Fruit fly (Drosophila melanogaster) whole organism, pupa: ENCODE results near the gene CG6712.

Source experiments
- CG10348 ChIP-seq: fragments of 200-800 bp; sonication (Bioruptor generic); IDR thresholded peaks from 2 replicates; pipeline ENCODE4 v1.3.6; 2022; ENCODE audit warnings: missing biosample characterization, missing genetic modification characterization
- CG12605 ChIP-seq: fragments of 200-800 bp; sonication (Bioruptor generic); IDR thresholded peaks from 2 replicates; pipeline ENCODE4 v1.3.6; 2022; ENCODE audit warnings: missing biosample characterization, missing genetic modification characterization
- CG13204 ChIP-seq: fragments of 200-800 bp; sonication (Bioruptor generic); optimal IDR thresholded peaks from 2 replicates; lab custom pipeline; 2018; ENCODE audit warnings: missing biosample characterization, mild to moderate bottlenecking, missing genetic modification characterization, moderate library complexity
- CG14655 ChIP-seq: fragments of 200-800 bp; sonication (Bioruptor generic); optimal IDR thresholded peaks from 3 replicates; lab custom pipeline; 2017; ENCODE audit warnings: mild to moderate bottlenecking, missing biosample characterization, missing genetic modification reagents, missing genetic modification characterization
- CG15710 ChIP-seq: fragments of 200-800 bp; sonication (Bioruptor generic); optimal IDR thresholded peaks from 2 replicates; lab custom pipeline; 2018; ENCODE audit warnings: missing biosample characterization, mild to moderate bottlenecking, missing genetic modification characterization, moderate library complexity
- CG17806 ChIP-seq: fragments of 200-800 bp; sonication (Bioruptor generic); optimal IDR thresholded peaks from 2 replicates; lab custom pipeline; 2018; ENCODE audit warnings: missing biosample characterization, mild to moderate bottlenecking, missing genetic modification characterization, moderate library complexity
- CG32121 ChIP-seq: fragments of 200-800 bp; sonication (Bioruptor generic); IDR thresholded peaks from 2 replicates; pipeline ENCODE4 v1.3.6; 2022; ENCODE audit warnings: missing biosample characterization, missing genetic modification characterization
- CG34367 ChIP-seq: fragments of 200-800 bp; sonication (Bioruptor generic); optimal IDR thresholded peaks from 2 replicates; lab custom pipeline; 2018; ENCODE audit warnings: missing biosample characterization, mild to moderate bottlenecking, missing genetic modification characterization
- CG4496 ChIP-seq: fragments of 200-800 bp; sonication (Bioruptor generic); IDR thresholded peaks from 3 replicates; pipeline ENCODE4 v1.3.6; 2022; ENCODE audit warnings: missing biosample characterization, missing genetic modification characterization
- CG8159 ChIP-seq: fragments of 200-800 bp; sonication (Bioruptor generic); optimal IDR thresholded peaks from 3 replicates; lab custom pipeline; 2018; ENCODE audit warnings: missing biosample characterization, mild to moderate bottlenecking, missing genetic modification characterization, moderate library complexity
- CG8301 ChIP-seq: fragments of 200-800 bp; sonication (Bioruptor generic); optimal IDR thresholded peaks from 2 replicates; lab custom pipeline; 2018; ENCODE audit warnings: missing biosample characterization, mild to moderate bottlenecking, missing genetic modification characterization
- CG9948 ChIP-seq: fragments of 200-800 bp; sonication (Bioruptor generic); optimal IDR thresholded peaks from 2 replicates; lab custom pipeline; 2018; ENCODE audit warnings: missing biosample characterization, mild to moderate bottlenecking, missing genetic modification characterization, moderate library complexity
- D1 ChIP-seq: fragments of 200-800 bp; sonication (Bioruptor generic); optimal IDR thresholded peaks from 2 replicates; lab custom pipeline; 2018; ENCODE audit warnings: missing biosample characterization, mild to moderate bottlenecking, missing genetic modification characterization, moderate library complexity
- EcR ChIP-seq: fragments of 200-800 bp; sonication (Bioruptor generic); optimal IDR thresholded peaks from 3 replicates; lab custom pipeline; 2019; ENCODE audit warnings: missing biosample characterization, missing genetic modification characterization, mild to moderate bottlenecking, moderate library complexity, missing genetic modification reagents
- Ets98B ChIP-seq: fragments of 200-800 bp; sonication (Bioruptor generic); IDR thresholded peaks from 2 replicates; pipeline ENCODE4 v1.3.6; 2022; ENCODE audit warnings: missing biosample characterization, missing genetic modification characterization
- Pif1A ChIP-seq: fragments of 200-800 bp; sonication (Bioruptor generic); optimal IDR thresholded peaks from 3 replicates; lab custom pipeline; 2016; ENCODE audit warnings: missing biosample characterization, missing genetic modification characterization
- Pif1B ChIP-seq: fragments of 200-800 bp; sonication (Bioruptor generic); optimal IDR thresholded peaks from 3 replicates; lab custom pipeline; 2016; ENCODE audit warnings: missing biosample characterization, missing genetic modification characterization
- Snoo ChIP-seq: fragments of 200-800 bp; sonication (Bioruptor generic); optimal IDR thresholded peaks from 3 replicates; lab custom pipeline; 2017; ENCODE audit warnings: missing biosample characterization, mild to moderate bottlenecking, missing genetic modification characterization, inconsistent platforms
- fd96Ca ChIP-seq: fragments of 200-800 bp; sonication (Bioruptor generic); IDR thresholded peaks from 3 replicates; pipeline ENCODE4 v1.3.6; 2022; ENCODE audit warnings: missing biosample characterization, missing genetic modification characterization
- gl ChIP-seq: fragments of 200-800 bp; sonication (Bioruptor generic); optimal IDR thresholded peaks from 2 replicates; lab custom pipeline; 2018; ENCODE audit warnings: missing biosample characterization, mild to moderate bottlenecking, missing genetic modification characterization
- rn ChIP-seq: fragments of 200-800 bp; sonication (Bioruptor generic); IDR thresholded peaks from 2 replicates; pipeline ENCODE4 v1.3.6; 2022; ENCODE audit warnings: missing biosample characterization, missing genetic modification characterization

The CG6712 gene

DNA sequence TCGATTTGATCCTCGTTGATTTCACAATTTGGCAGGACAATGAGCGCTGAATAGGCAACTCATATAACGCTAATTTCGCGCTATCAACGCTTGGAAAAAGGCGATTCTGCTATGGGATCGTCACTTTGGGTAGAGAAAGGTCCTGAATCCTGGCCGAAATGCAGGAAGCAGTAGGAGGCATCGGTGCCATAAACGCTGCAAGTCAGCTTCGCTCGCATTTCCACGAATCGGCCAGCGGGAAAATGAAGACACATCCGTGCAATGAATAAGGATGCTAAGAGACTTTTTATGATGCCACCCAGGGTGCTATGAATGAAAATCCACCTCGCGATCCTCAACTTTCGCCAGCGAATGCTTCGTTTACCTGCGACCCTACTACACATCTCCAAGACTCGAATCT lies 8.9 kb downstream of the CG6712 start:
- no peak for TF ChIP-seq CG8159 (tag; lab: Kevin White, UChicago)
- TF ChIP-seq, all 21 proteins: peak for 0

- no peak for TF ChIP-seq CG32121 (GFP tag; lab: Robert Waterston, UW)
- TF ChIP-seq CG14655 (GFP tag; lab: Kevin White, UChicago) = no peak
- no peak for TF ChIP-seq CG9948 (tag; lab: Kevin White, UChicago)
- no peak for TF ChIP-seq Snoo (tag; lab: Kevin White, UChicago)
- TF ChIP-seq Ets98B (GFP tag; lab: Robert Waterston, UW) = no peak
- TF ChIP-seq CG10348 = no peak
- TF ChIP-seq CG15710 (tag; lab: Kevin White, UChicago) = no peak
- TF ChIP-seq rn (GFP tag; lab: Robert Waterston, UW) = no peak
- TF ChIP-seq fd96Ca (GFP tag; lab: Robert Waterston, UW) = no peak
These were observed 10.6 kb downstream of the CG6712 start, which contains the start of gene prd for dm6 chr2L:12085619-12086171. prd (minus strand) TSS chr2L:12085827.

- TF ChIP-seq Pif1B (no peak), D1 (tag; lab: Kevin White, UChicago) (no peak), CG8159 (tag; lab: Kevin White, UChicago) (no peak), CG9948 (tag; lab: Kevin White, UChicago) (no peak), CG17806 (tag; lab: Kevin White, UChicago) (no peak), gl (tag; lab: Kevin White, UChicago) (no peak), CG32121 (GFP tag; lab: Robert Waterston, UW) (no peak), CG15710 (tag; lab: Kevin White, UChicago) (no peak), CG10348 (no peak), fd96Ca (GFP tag; lab: Robert Waterston, UW) (no peak), CG12605 (GFP tag; lab: Robert Waterston, UW) (no peak), CG8301 (tag; lab: Kevin White, UChicago) (no peak), EcR (GFP tag; lab: Kevin White, UChicago) (no peak), CG34367 (tag; lab: Kevin White, UChicago) (no peak), CG14655 (GFP tag; lab: Kevin White, UChicago) (no peak)
- TF ChIP-seq, all 21 proteins: peak for 0
These were observed 11.3 kb downstream of the CG6712 start for dm6 chr2L:12085010-12085409.

- TF ChIP-seq fd96Ca (GFP tag; lab: Robert Waterston, UW) (no peak), Pif1A (no peak)
These were observed 15.1 kb downstream of the CG6712 start for dm6 chr2L:12081118-12081665.

DNA sequence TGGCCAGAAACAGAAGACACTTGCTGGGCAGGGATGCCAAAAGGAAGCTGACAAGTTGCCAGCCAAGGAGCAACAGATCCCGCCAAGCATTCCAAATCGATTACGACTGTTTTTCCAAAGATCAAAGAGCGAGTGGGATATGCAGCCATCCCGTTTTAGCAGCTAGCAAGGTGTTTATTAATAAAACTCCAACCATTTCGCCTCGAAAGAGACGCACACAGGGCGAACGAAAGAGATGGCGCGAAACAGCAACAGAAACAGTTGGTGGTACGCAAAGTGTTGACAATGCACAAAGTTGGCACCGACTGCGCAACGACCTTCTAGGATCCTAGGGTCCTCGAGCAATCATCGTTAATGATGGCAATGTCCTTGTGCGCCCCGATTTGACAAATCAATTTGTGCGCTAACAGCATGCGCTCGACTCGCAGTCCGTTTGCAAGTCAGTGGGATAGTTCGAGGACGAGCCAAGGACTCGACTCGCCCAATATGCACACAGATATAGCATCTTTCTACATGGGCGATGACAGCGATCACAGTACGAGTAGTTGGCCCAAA lies 16.4 kb downstream of the CG6712 start:
- TF ChIP-seq Ets98B (GFP tag; lab: Robert Waterston, UW) (no peak), CG8159 (tag; lab: Kevin White, UChicago) (no peak)

DNA sequence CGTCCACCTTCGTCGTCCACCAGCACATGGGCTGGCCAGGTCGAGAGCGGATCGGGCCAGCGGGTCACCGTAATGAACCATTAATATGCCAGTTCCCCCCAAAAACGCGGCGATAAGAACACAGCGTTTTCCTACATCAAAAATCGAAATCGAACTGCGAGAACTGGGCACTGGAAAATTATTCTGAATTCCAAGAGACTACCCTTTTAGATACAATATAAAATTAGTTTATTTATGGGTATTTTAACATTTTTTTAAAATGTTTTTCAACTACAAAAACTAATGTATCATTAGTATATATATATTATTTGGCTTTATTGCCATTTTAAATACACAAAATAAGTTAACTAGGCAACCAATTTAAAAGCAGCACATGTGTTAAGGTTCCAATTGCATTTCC lies 17.6 kb downstream of the CG6712 start:
- TF ChIP-seq Snoo (tag; lab: Kevin White, UChicago) (no peak), CG8301 (tag; lab: Kevin White, UChicago) (no peak), Pif1A (no peak), fd96Ca (GFP tag; lab: Robert Waterston, UW) (no peak), CG34367 (tag; lab: Kevin White, UChicago) (no peak), gl (tag; lab: Kevin White, UChicago) (no peak), D1 (tag; lab: Kevin White, UChicago) (no peak), rn (GFP tag; lab: Robert Waterston, UW) (no peak), Pif1B (no peak), CG14655 (GFP tag; lab: Kevin White, UChicago) (no peak), CG10348 (no peak), EcR (GFP tag; lab: Kevin White, UChicago) (no peak), CG13204 (GFP tag; lab: Kevin White, UChicago) (no peak), Ets98B (GFP tag; lab: Robert Waterston, UW) (no peak), CG32121 (GFP tag; lab: Robert Waterston, UW) (no peak), CG4496 (GFP tag; lab: Robert Waterston, UW) (no peak)
- TF ChIP-seq, all 21 proteins: peak for 0

DNA sequence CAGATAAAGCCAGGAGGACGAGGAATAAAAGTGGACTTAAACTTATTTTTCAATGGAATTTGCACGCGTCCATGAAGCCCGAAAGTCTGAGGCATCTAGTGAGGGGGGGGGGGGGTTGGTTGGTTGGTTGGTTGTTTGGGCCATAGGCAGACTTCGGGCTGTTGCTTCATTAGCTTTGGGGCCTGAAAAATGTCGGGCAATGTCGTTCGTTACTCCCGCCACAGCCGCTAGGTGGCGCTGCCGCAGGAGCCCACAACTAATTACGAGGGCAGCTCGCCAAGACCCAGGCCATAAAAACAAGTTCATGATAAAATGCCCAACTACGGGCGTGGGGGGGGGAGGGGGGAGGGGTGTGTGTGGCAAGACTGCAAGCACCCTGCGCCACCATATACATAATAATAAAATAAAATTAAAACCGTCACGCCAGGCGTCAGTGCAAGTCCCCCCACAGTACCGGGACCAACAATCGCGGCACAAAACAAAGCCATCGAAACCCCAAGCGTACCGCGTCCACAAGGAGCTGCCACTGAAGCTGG lies 18.1 kb downstream of the CG6712 start:
- TF ChIP-seq CG4496 (GFP tag; lab: Robert Waterston, UW) (no peak), Pif1A (no peak), CG14655 (GFP tag; lab: Kevin White, UChicago) (no peak), CG15710 (tag; lab: Kevin White, UChicago) (no peak), CG13204 (GFP tag; lab: Kevin White, UChicago) (no peak), CG32121 (GFP tag; lab: Robert Waterston, UW) (no peak), gl (tag; lab: Kevin White, UChicago) (no peak), EcR (GFP tag; lab: Kevin White, UChicago) (no peak), D1 (tag; lab: Kevin White, UChicago) (no peak), fd96Ca (GFP tag; lab: Robert Waterston, UW) (no peak), Snoo (tag; lab: Kevin White, UChicago) (no peak), CG10348 (no peak), CG34367 (tag; lab: Kevin White, UChicago) (no peak), CG17806 (tag; lab: Kevin White, UChicago) (no peak)
